Worm (Caenorhabditis elegans) whole organism, L4 larva: Measurements from ENCODE around the gene F09E10.1.

Experiments
- F10B5.3 ChIP-seq: sonication (generic microtip); optimal IDR thresholded peaks from 2 replicates; lab custom pipeline; 2016; ENCODE audit warnings: mild to moderate bottlenecking, missing genetic modification characterization, missing compliant biosample characterization
- F37D6.2 ChIP-seq: sonication (generic microtip); optimal IDR thresholded peaks from 2 replicates; lab custom pipeline; 2016; ENCODE audit warnings: mild to moderate bottlenecking, missing genetic modification characterization, missing compliant biosample characterization
- F44E2.7 ChIP-seq: fragments of 200-800 bp; sonication (Bioruptor generic); IDR thresholded peaks from 2 replicates; pipeline ENCODE4 v2.1.2; 2022; ENCODE audit warnings: missing genetic modification characterization, missing compliant biosample characterization
- F49E8.2 ChIP-seq: sonication (generic microtip); optimal IDR thresholded peaks from 2 replicates; lab custom pipeline; 2016; ENCODE audit warnings: missing compliant biosample characterization, mild to moderate bottlenecking, missing genetic modification characterization, borderline replicate concordance
- R02D3.7 ChIP-seq: fragments of 150-350 bp; sonication (generic microtip); optimal IDR thresholded peaks from 3 replicates; lab custom pipeline; 2014; ENCODE audit warnings: missing biosample characterization, missing genetic modification characterization
- Y105C5A.15 ChIP-seq: fragments of 200-800 bp; sonication (Bioruptor generic); IDR thresholded peaks from 2 replicates; pipeline ENCODE4 v1.3.6; 2022; ENCODE audit warnings: missing genetic modification characterization, missing compliant biosample characterization
- Y48G9A.11 ChIP-seq: fragments of 200-800 bp; sonication (Bioruptor generic); IDR thresholded peaks from 2 replicates; pipeline ENCODE4 v1.3.6; 2022; ENCODE audit warnings: missing genetic modification reagents, missing genetic modification characterization, missing compliant biosample characterization
- aha-1 ChIP-seq: fragments of 150-350 bp; peaks from one replicate; lab custom pipeline; 2014; ENCODE audit warnings: missing biosample characterization, missing genetic modification characterization
- ceh-20 ChIP-seq: fragments of 200-800 bp; sonication (Bioruptor generic); IDR thresholded peaks from 2 replicates; pipeline ENCODE4 v1.3.6; 2022; ENCODE audit warnings: missing genetic modification reagents, missing genetic modification characterization, missing compliant biosample characterization
- ceh-62 ChIP-seq: sonication (generic microtip); optimal IDR thresholded peaks from 2 replicates; lab custom pipeline; 2017; ENCODE audit warnings: missing biosample characterization, missing genetic modification characterization
- ces-1 ChIP-seq: fragments of 150-350 bp; sonication (generic microtip); optimal IDR thresholded peaks from 4 replicates; lab custom pipeline; 2014; ENCODE audit warnings: missing biosample characterization, missing genetic modification reagents, missing genetic modification characterization
- ctbp-1 ChIP-seq: fragments of 200-800 bp; sonication (Bioruptor generic); IDR thresholded peaks from 2 replicates; pipeline ENCODE4 v1.3.6; 2022; ENCODE audit warnings: missing genetic modification reagents, missing genetic modification characterization, missing compliant biosample characterization
- daf-16 ChIP-seq, 3 experiments: sonication (generic microtip); optimal IDR thresholded peaks; 2 replicates each; lab custom pipeline; 2016 to 2017; ENCODE audit warnings: missing genetic modification characterization in 3 of 3, missing genetic modification reagents in 3 of 3, mild to moderate bottlenecking in 2 of 3, missing compliant biosample characterization in 2 of 3, missing biosample characterization in 1 of 3, moderate library complexity in 1 of 3
- daf-19 ChIP-seq: fragments of 200-800 bp; sonication (Bioruptor generic); conservative IDR thresholded peaks from 2 replicates; pipeline ENCODE4 v1.3.6; 2022; ENCODE audit warnings: missing genetic modification characterization, missing compliant biosample characterization
- daf-8 ChIP-seq: fragments of 200-800 bp; sonication (Bioruptor generic); IDR thresholded peaks from 2 replicates; pipeline ENCODE4 v1.3.6; 2022; ENCODE audit warnings: missing genetic modification characterization, missing compliant biosample characterization
- dmd-6 ChIP-seq: fragments of 200-800 bp; sonication (Bioruptor generic); IDR thresholded peaks from 2 replicates; pipeline ENCODE4 v1.3.6; 2022; ENCODE audit warnings: missing genetic modification reagents, missing genetic modification characterization, missing compliant biosample characterization
- dve-1 ChIP-seq: sonication (generic microtip); optimal IDR thresholded peaks from 2 replicates; lab custom pipeline; 2017; ENCODE audit warnings: antibody characterized with exemption, mild to moderate bottlenecking, missing genetic modification characterization, missing compliant biosample characterization; ENCODE audit not compliant: insufficient read depth
- egl-27 ChIP-seq: sonication (generic microtip); optimal IDR thresholded peaks from 3 replicates; lab custom pipeline; 2017; ENCODE audit warnings: missing biosample characterization, missing genetic modification reagents, missing genetic modification characterization
- fos-1 ChIP-seq: fragments of 150-350 bp; optimal IDR thresholded peaks from 2 replicates; lab custom pipeline; 2014; ENCODE audit warnings: missing biosample characterization, missing genetic modification characterization
- gei-8 ChIP-seq: fragments of 200-800 bp; sonication (Bioruptor generic); optimal IDR thresholded peaks from 2 replicates; lab custom pipeline; 2018; ENCODE audit warnings: mild to moderate bottlenecking, missing genetic modification characterization, missing compliant biosample characterization
- hif-1 ChIP-seq, 2 experiments: sonication (generic microtip); optimal IDR thresholded peaks; 2 replicates each; lab custom pipeline; 2016 to 2017; ENCODE audit warnings: missing compliant biosample characterization in 2 of 2, missing genetic modification characterization in 2 of 2, missing genetic modification reagents in 2 of 2, missing genotype in 2 of 2, mild to moderate bottlenecking in 1 of 2
- hlh-11 ChIP-seq: fragments of 200-800 bp; sonication (Bioruptor generic); optimal IDR thresholded peaks from 2 replicates; lab custom pipeline; 2018; ENCODE audit warnings: mild to moderate bottlenecking, missing genetic modification characterization, missing compliant biosample characterization
- hlh-30 ChIP-seq: sonication (generic microtip); optimal IDR thresholded peaks from 2 replicates; lab custom pipeline; 2017; ENCODE audit warnings: antibody characterized with exemption, mild to moderate bottlenecking, missing genetic modification characterization, missing compliant biosample characterization; ENCODE audit not compliant: insufficient read depth
- lin-1 ChIP-seq: fragments of 200-800 bp; sonication (Bioruptor generic); IDR thresholded peaks from 2 replicates; pipeline ENCODE4 v1.3.6; 2022; ENCODE audit warnings: missing genetic modification reagents, missing genetic modification characterization, missing compliant biosample characterization
- lin-13 ChIP-seq: fragments of 150-350 bp; optimal IDR thresholded peaks from 2 replicates; lab custom pipeline; 2014; ENCODE audit warnings: missing biosample characterization, missing genetic modification reagents, missing genetic modification characterization
- lir-3 ChIP-seq: sonication (generic microtip); optimal IDR thresholded peaks from 2 replicates; lab custom pipeline; 2016; ENCODE audit warnings: mild to moderate bottlenecking, missing genetic modification characterization, missing compliant biosample characterization
- lsy-2 ChIP-seq, 2 experiments: fragments of 150-350 bp in 1 of 2; sonication (generic microtip) in 1 of 2; optimal IDR thresholded peaks; 2 replicates each; lab custom pipeline; 2014 to 2017; ENCODE audit warnings: missing biosample characterization in 2 of 2, missing genetic modification characterization in 2 of 2
- mdt-29 ChIP-seq: fragments of 200-800 bp; sonication (Bioruptor generic); IDR thresholded peaks from 2 replicates; pipeline ENCODE4 v1.3.6; 2022; ENCODE audit warnings: missing genetic modification reagents, missing genetic modification characterization, missing compliant biosample characterization
- mep-1 ChIP-seq: fragments of 150-350 bp; sonication (generic microtip); optimal IDR thresholded peaks from 3 replicates; lab custom pipeline; 2014; ENCODE audit warnings: missing biosample characterization, missing genetic modification characterization
- mes-2 ChIP-seq: sonication (generic microtip); optimal IDR thresholded peaks from 2 replicates; lab custom pipeline; 2016; ENCODE audit warnings: missing genotype, mild to moderate bottlenecking, missing genetic modification characterization, missing compliant biosample characterization; ENCODE audit not compliant: poor library complexity, severe bottlenecking
- mxl-2 ChIP-seq: fragments of 200-800 bp; sonication (Bioruptor generic); conservative IDR thresholded peaks from 2 replicates; pipeline ENCODE4 v1.3.6; 2022; ENCODE audit warnings: missing genetic modification reagents, missing genetic modification characterization, missing compliant biosample characterization
- mxl-3 ChIP-seq: fragments of 200-800 bp; sonication (Bioruptor generic); optimal IDR thresholded peaks from 2 replicates; lab custom pipeline; 2018; ENCODE audit warnings: mild to moderate bottlenecking, missing genetic modification characterization, missing compliant biosample characterization
- nhr-11 ChIP-seq: fragments of 150-350 bp; optimal IDR thresholded peaks from 2 replicates; lab custom pipeline; 2014; ENCODE audit warnings: missing biosample characterization, missing genetic modification characterization
- nhr-237 ChIP-seq: sonication (generic microtip); optimal IDR thresholded peaks from 2 replicates; lab custom pipeline; 2017; ENCODE audit warnings: missing biosample characterization, missing genetic modification characterization
- nhr-6 ChIP-seq: fragments of 150-350 bp; optimal IDR thresholded peaks from 2 replicates; lab custom pipeline; 2014; ENCODE audit warnings: missing biosample characterization, missing genetic modification characterization
- pha-4 ChIP-seq, 2 experiments: fragments of 150-350 bp in 1 of 2; fragments of 200-800 bp in 1 of 2; sonication (Bioruptor generic) in 1 of 2; IDR thresholded peaks in 1 of 2; optimal IDR thresholded peaks in 1 of 2; 2 replicates each; pipeline versions ENCODE4 v1.3.6 to Lab custom; 2014 to 2022; ENCODE audit warnings: missing genetic modification characterization in 2 of 2, missing genetic modification reagents in 2 of 2, missing biosample characterization in 1 of 2, missing compliant biosample characterization in 1 of 2
- php-3 ChIP-seq: fragments of 200-800 bp; sonication (Bioruptor generic); IDR thresholded peaks from 2 replicates; pipeline ENCODE4 v1.3.6; 2022; ENCODE audit warnings: missing genetic modification reagents, missing genetic modification characterization, missing compliant biosample characterization
- pqm-1 ChIP-seq: sonication (generic microtip); optimal IDR thresholded peaks from 2 replicates; lab custom pipeline; 2017; ENCODE audit warnings: missing biosample characterization, missing genetic modification characterization
- skn-1 ChIP-seq: fragments of 150-350 bp; optimal IDR thresholded peaks from 2 replicates; lab custom pipeline; 2014; ENCODE audit warnings: missing biosample characterization, missing genetic modification characterization
- spr-1 ChIP-seq: sonication (generic microtip); optimal IDR thresholded peaks from 2 replicates; lab custom pipeline; 2016; ENCODE audit warnings: mild to moderate bottlenecking, missing genetic modification characterization, missing compliant biosample characterization
- unc-39 ChIP-seq: sonication (generic microtip); optimal IDR thresholded peaks from 2 replicates; lab custom pipeline; 2017; ENCODE audit warnings: missing biosample characterization, missing genetic modification characterization
- unc-62 ChIP-seq, 3 experiments: fragments of 150-350 bp in 1 of 3; sonication (generic microtip); optimal IDR thresholded peaks in 2 of 3; peaks in 1 of 3; 1 replicate in 1 of 3; 2 replicates in 2 of 3; lab custom pipeline; 2014 to 2017; ENCODE audit warnings: missing biosample characterization in 3 of 3, missing genetic modification characterization in 3 of 3, missing genetic modification reagents in 3 of 3, missing genotype in 1 of 3
- zfp-2 ChIP-seq: sonication (generic microtip); optimal IDR thresholded peaks from 2 replicates; lab custom pipeline; 2016; ENCODE audit warnings: mild to moderate bottlenecking, missing genetic modification characterization, missing compliant biosample characterization

F09E10.1 gene

ce11 chrX:1502490-1502889 is at the start of gene F09E10.1:
Gene F09E10.1, plus strand, starts transcription at chrX:1502790.
- TF ChIP-seq mep-1 (no peak), hlh-11 (tag; lab: Kevin White, UChicago) (no peak), F37D6.2 (tag; lab: Kevin White, UChicago) (no peak), egl-27 (tag; lab: Kevin White, UChicago) (no peak), ctbp-1 (GFP tag; lab: Robert Waterston, UW) (no peak), unc-62 (GFP tag; optimal IDR thresholded peaks at IDR 0.05 in 1 of 2; lab: Kevin White, UChicago) (peak in 1 of 2 experiments; percentile 48), unc-62 (tag; optimal IDR thresholded peaks at IDR 0.05; lab: Kevin White, UChicago) (no peak), lin-1 (GFP tag; lab: Robert Waterston, UW) (no peak), lin-13 (GFP tag; lab: Kevin White, UChicago) (no peak)

- TF ChIP-seq dmd-6 (GFP tag; lab: Robert Waterston, UW) (peak; percentile 59), unc-62 (GFP tag; optimal IDR thresholded peaks at IDR 0.05 in 1 of 2; lab: Kevin White, UChicago) (peak in 1 of 2 experiments; percentile 88), unc-62 (tag; optimal IDR thresholded peaks at IDR 0.05; lab: Kevin White, UChicago) (no peak), hlh-30 (tag; lab: Kevin White, UChicago) (peak; percentile 38), lsy-2 (tag; optimal IDR thresholded peaks at IDR 0.05; lab: Kevin White, UChicago) (peak in 1 of 2 experiments; percentile 9), aha-1 (tag; lab: Kevin White, UChicago) (peak; percentile 4), pha-4 (GFP tag; IDR thresholded peaks at IDR 0.05; lab: Robert Waterston, UW) (0 out of 2 replicates have a peak, but pooled peaks have one; percentile 10), pha-4 (tag; optimal IDR thresholded peaks at IDR 0.05; lab: Kevin White, UChicago) (peak; percentile 67), pqm-1 (tag; lab: Kevin White, UChicago) (peak; percentile 48), mxl-3 (GFP tag; lab: Kevin White, UChicago) (no peak), fos-1 (tag; lab: Kevin White, UChicago) (peak; percentile 13), dve-1 (tag; lab: Kevin White, UChicago) (peak; percentile 56), mes-2 (tag; lab: Kevin White, UChicago) (peak; percentile 50), mxl-2 (no peak), gei-8 (GFP tag; lab: Kevin White, UChicago) (no peak), F10B5.3 (tag; lab: Kevin White, UChicago) (no peak), hlh-11 (tag; lab: Kevin White, UChicago) (peak; percentile 63), daf-16 (GFP tag; optimal IDR thresholded peaks at IDR 0.05; lab: Kevin White, UChicago) (no peak), daf-16 (tag; optimal IDR thresholded peaks at IDR 0.05; lab: Kevin White, UChicago) (peak; percentile 67)
Observed at ce11 chrX:1453770-1454169, 48.8 kb upstream of the F09E10.1 start, which contains the start of gene cebp-1. Gene cebp-1, minus strand, starts transcription at chrX:1453868.

- TF ChIP-seq lir-3 (tag; lab: Kevin White, UChicago): peak; percentile 10
- TF ChIP-seq spr-1: peak; percentile 79
- TF ChIP-seq daf-19 (GFP tag; lab: Robert Waterston, UW): no peak
- TF ChIP-seq ceh-20: peak; percentile 90
- no peak for TF ChIP-seq ceh-62 (tag; lab: Kevin White, UChicago)
- TF ChIP-seq mdt-29 (GFP tag; lab: Robert Waterston, UW): 0 out of 2 replicates have a peak, but pooled peaks have one; percentile 27
- TF ChIP-seq mes-2 (tag; lab: Kevin White, UChicago): peak; percentile 72
- TF ChIP-seq skn-1 (tag; lab: Kevin White, UChicago): no peak
- TF ChIP-seq aha-1 (tag; lab: Kevin White, UChicago): peak; percentile 99
- peak; percentile 27 to 89 for TF ChIP-seq hif-1 (tag; optimal IDR thresholded peaks at IDR 0.05; lab: Kevin White, UChicago)
- peak in 1 of 2 experiments; percentile 67 for TF ChIP-seq daf-16 (GFP tag; optimal IDR thresholded peaks at IDR 0.05; lab: Kevin White, UChicago)
- peak; percentile 80 for TF ChIP-seq daf-16 (tag; optimal IDR thresholded peaks at IDR 0.05; lab: Kevin White, UChicago)
- TF ChIP-seq Y48G9A.11 (GFP tag; lab: Robert Waterston, UW): no peak
- TF ChIP-seq mep-1: peak; percentile 97
- TF ChIP-seq Y105C5A.15: 0 out of 2 replicates have a peak, but pooled peaks have one; percentile 45
- peak; percentile 77 for TF ChIP-seq php-3 (GFP tag; lab: Robert Waterston, UW)
- no peak for TF ChIP-seq ces-1
- TF ChIP-seq F44E2.7 (GFP tag; lab: Robert Waterston, UW): no peak
- TF ChIP-seq unc-39: no peak
- peak; percentile 93 for TF ChIP-seq nhr-11 (tag; lab: Kevin White, UChicago)
- TF ChIP-seq daf-8 (GFP tag; lab: Robert Waterston, UW): no peak
- TF ChIP-seq mxl-3 (GFP tag; lab: Kevin White, UChicago): peak; percentile 93
- no peak for TF ChIP-seq R02D3.7
- no peak for TF ChIP-seq nhr-237 (tag; lab: Kevin White, UChicago)
- peak; percentile 9 for TF ChIP-seq zfp-2
- TF ChIP-seq F49E8.2: no peak
- TF ChIP-seq nhr-6 (tag; lab: Kevin White, UChicago): peak; percentile 95
- TF ChIP-seq mxl-2: peak; percentile 78; the same call in 1 of the 2 replicates
- TF ChIP-seq hlh-30 (tag; lab: Kevin White, UChicago): peak; percentile 96
Observed at ce11 chrX:1454385-1454784, 48.2 kb upstream of the F09E10.1 start.
